Worm (Caenorhabditis elegans) whole organism, young adult: Measurements from ENCODE around the gene W02G9.4.
A peak's percentile ranks its signal among the peaks of the same experiment; 100 is the strongest.

Experiments
- B0336.3 ChIP-seq: fragments of 200-800 bp; sonication (Bioruptor generic); IDR thresholded peaks from 2 replicates; pipeline ENCODE4 v1.3.6; 2022; ENCODE audit warnings: missing genetic modification characterization, missing compliant biosample characterization
- C06A6.2 ChIP-seq: fragments of 200-800 bp; sonication (Bioruptor generic); conservative IDR thresholded peaks from 2 replicates; pipeline ENCODE4 v1.3.6; 2022; ENCODE audit warnings: missing genetic modification characterization, missing compliant biosample characterization
- F10E7.11 ChIP-seq: sonication (generic microtip); optimal IDR thresholded peaks from 2 replicates; lab custom pipeline; 2017; ENCODE audit warnings: mild to moderate bottlenecking, missing genetic modification characterization, moderate library complexity, missing compliant biosample characterization
- F23B12.7 ChIP-seq: sonication (generic microtip); optimal IDR thresholded peaks from 2 replicates; lab custom pipeline; 2017; ENCODE audit warnings: missing genetic modification characterization, mild to moderate bottlenecking, missing compliant biosample characterization, antibody characterized with exemption, moderate library complexity; ENCODE audit not compliant: insufficient read depth
- F37B4.10 ChIP-seq: fragments of 200-800 bp; sonication (Bioruptor generic); IDR thresholded peaks from 2 replicates; pipeline ENCODE4 v1.3.6; 2022; ENCODE audit warnings: missing genetic modification characterization, missing compliant biosample characterization
- F49E8.2 ChIP-seq: sonication (generic microtip); optimal IDR thresholded peaks from 3 replicates; lab custom pipeline; 2017; ENCODE audit warnings: missing genetic modification characterization, mild to moderate bottlenecking, missing compliant biosample characterization, antibody characterized with exemption, moderate library complexity; ENCODE audit not compliant: insufficient read depth
- K12H6.12 ChIP-seq: fragments of 200-800 bp; sonication (Bioruptor generic); optimal IDR thresholded peaks from 2 replicates; lab custom pipeline; 2018; ENCODE audit warnings: mild to moderate bottlenecking, missing genetic modification characterization, missing compliant biosample characterization
- T07F8.4 ChIP-seq: sonication (generic microtip); optimal IDR thresholded peaks from 2 replicates; lab custom pipeline; 2016; ENCODE audit warnings: mild to moderate bottlenecking, missing genetic modification characterization, moderate library complexity, missing compliant biosample characterization
- Y53F4B.3 ChIP-seq: fragments of 200-800 bp; sonication (Bioruptor generic); IDR thresholded peaks from 2 replicates; pipeline ENCODE4 v1.3.6; 2022; ENCODE audit warnings: missing genetic modification reagents, missing genetic modification characterization, missing compliant biosample characterization
- Y79H2A.3 ChIP-seq: fragments of 200-800 bp; sonication (Bioruptor generic); conservative IDR thresholded peaks from 2 replicates; pipeline ENCODE4 v1.3.6; 2022; ENCODE audit warnings: missing genetic modification reagents, missing genetic modification characterization, missing compliant biosample characterization
- ZK185.1 ChIP-seq: sonication (generic microtip); optimal IDR thresholded peaks from 2 replicates; lab custom pipeline; 2016; ENCODE audit warnings: mild to moderate bottlenecking, missing genetic modification characterization, missing compliant biosample characterization; ENCODE audit not compliant: poor library complexity, severe bottlenecking
- aptf-3 ChIP-seq: fragments of 200-800 bp; sonication (Bioruptor generic); IDR thresholded peaks from 2 replicates; pipeline ENCODE4 v1.3.6; 2022; ENCODE audit warnings: missing genetic modification characterization, missing compliant biosample characterization
- atf-7 ChIP-seq: sonication (generic microtip); optimal IDR thresholded peaks from 2 replicates; lab custom pipeline; 2017; ENCODE audit warnings: mild to moderate bottlenecking, missing genetic modification characterization, missing compliant biosample characterization
- cebp-2 ChIP-seq: fragments of 200-800 bp; sonication (Bioruptor generic); IDR thresholded peaks from 2 replicates; pipeline ENCODE4 v1.3.6; 2022; ENCODE audit warnings: missing genetic modification characterization, missing compliant biosample characterization
- ceh-58 ChIP-seq: fragments of 200-800 bp; sonication (Bioruptor generic); IDR thresholded peaks from 2 replicates; pipeline ENCODE4 v1.3.6; 2022; ENCODE audit warnings: missing genetic modification characterization, missing compliant biosample characterization
- dpff-1 ChIP-seq: sonication (generic microtip); optimal IDR thresholded peaks from 2 replicates; lab custom pipeline; 2017; ENCODE audit warnings: mild to moderate bottlenecking, missing genetic modification characterization, missing compliant biosample characterization
- efl-1 ChIP-seq: fragments of 150-350 bp; optimal IDR thresholded peaks from 2 replicates; lab custom pipeline; 2014; ENCODE audit warnings: missing biosample characterization, missing genetic modification reagents, missing genetic modification characterization
- egrh-3 ChIP-seq: fragments of 200-800 bp; sonication (Bioruptor generic); IDR thresholded peaks from 2 replicates; pipeline ENCODE4 v1.3.6; 2022; ENCODE audit warnings: missing genetic modification reagents, missing genetic modification characterization, missing compliant biosample characterization
- lag-1 ChIP-seq: fragments of 200-800 bp; sonication (Bioruptor generic); IDR thresholded peaks from 2 replicates; pipeline ENCODE4 v1.3.6; 2022; ENCODE audit warnings: missing genetic modification reagents, missing genetic modification characterization, missing compliant biosample characterization
- lir-1 ChIP-seq: fragments of 200-800 bp; sonication (Bioruptor generic); conservative IDR thresholded peaks from 2 replicates; pipeline ENCODE4 v1.3.6; 2022; ENCODE audit warnings: missing genetic modification reagents, missing genetic modification characterization, missing compliant biosample characterization
- madf-6 ChIP-seq: fragments of 200-800 bp; sonication (Bioruptor generic); IDR thresholded peaks from 2 replicates; pipeline ENCODE4 v1.3.6; 2022; ENCODE audit warnings: missing genetic modification reagents, missing genetic modification characterization, missing compliant biosample characterization
- mes-4 ChIP-seq: sonication (generic microtip); optimal IDR thresholded peaks from 2 replicates; lab custom pipeline; 2016; ENCODE audit warnings: missing genotype, missing genetic modification characterization, missing compliant biosample characterization
- nfya-1 ChIP-seq: sonication (generic microtip); optimal IDR thresholded peaks from 2 replicates; lab custom pipeline; 2017; ENCODE audit warnings: antibody characterized with exemption, missing compliant biosample characterization, missing genetic modification characterization, borderline replicate concordance; ENCODE audit not compliant: insufficient read depth
- nfya-2 ChIP-seq: fragments of 200-800 bp; sonication (Bioruptor generic); IDR thresholded peaks from 2 replicates; pipeline ENCODE4 v1.3.6; 2022; ENCODE audit warnings: missing genetic modification reagents, missing genetic modification characterization, missing compliant biosample characterization
- nfyb-1 ChIP-seq: fragments of 200-800 bp; sonication (Bioruptor generic); IDR thresholded peaks from 2 replicates; pipeline ENCODE4 v1.3.6; 2022; ENCODE audit warnings: missing genetic modification reagents, missing genetic modification characterization, missing compliant biosample characterization
- nhr-179 ChIP-seq: sonication (generic microtip); optimal IDR thresholded peaks from 2 replicates; lab custom pipeline; 2016; ENCODE audit warnings: mild to moderate bottlenecking, missing genetic modification characterization, missing compliant biosample characterization
- nhr-80 ChIP-seq: sonication (generic microtip); optimal IDR thresholded peaks from 2 replicates; lab custom pipeline; 2016; ENCODE audit warnings: missing genetic modification characterization, missing compliant biosample characterization
- pha-4 ChIP-seq: fragments of 150-350 bp; sonication (generic microtip); optimal IDR thresholded peaks from 2 replicates; lab custom pipeline; 2014; ENCODE audit warnings: missing biosample characterization, missing genetic modification reagents, missing genetic modification characterization
- repo-1 ChIP-seq: sonication (generic microtip); optimal IDR thresholded peaks from 2 replicates; lab custom pipeline; 2017; ENCODE audit warnings: mild to moderate bottlenecking, missing genetic modification characterization, missing compliant biosample characterization
- sea-2 ChIP-seq: fragments of 200-800 bp; sonication (Bioruptor generic); IDR thresholded peaks from 2 replicates; pipeline ENCODE4 v1.3.6; 2022; ENCODE audit warnings: missing genetic modification characterization, missing compliant biosample characterization
- snpc-1.1 ChIP-seq: sonication (generic microtip); optimal IDR thresholded peaks from 2 replicates; lab custom pipeline; 2017; ENCODE audit warnings: missing genetic modification characterization, mild to moderate bottlenecking, missing compliant biosample characterization, antibody characterized with exemption, moderate library complexity, missing genotype, missing genetic modification reagents; ENCODE audit not compliant: insufficient read depth
- snpc-1.3 ChIP-seq: sonication (generic microtip); optimal IDR thresholded peaks from 2 replicates; lab custom pipeline; 2017; ENCODE audit warnings: missing genetic modification characterization, mild to moderate bottlenecking, missing compliant biosample characterization, antibody characterized with exemption, moderate library complexity, missing genotype, missing genetic modification reagents; ENCODE audit not compliant: insufficient read depth
- tbp1 ChIP-seq: fragments of 200-800 bp; sonication (Bioruptor generic); optimal IDR thresholded peaks from 2 replicates; lab custom pipeline; 2018; ENCODE audit warnings: mild to moderate bottlenecking, missing genetic modification characterization, missing compliant biosample characterization
- unc-130 ChIP-seq: sonication (generic microtip); optimal IDR thresholded peaks from 2 replicates; lab custom pipeline; 2016; ENCODE audit warnings: missing genetic modification reagents, missing genetic modification characterization, missing compliant biosample characterization
- xnd-1 ChIP-seq: sonication (generic microtip); optimal IDR thresholded peaks from 2 replicates; lab custom pipeline; 2016; ENCODE audit warnings: missing genotype, missing genetic modification reagents, missing genetic modification characterization, missing compliant biosample characterization
- ztf-25 ChIP-seq: fragments of 200-800 bp; sonication (Bioruptor generic); IDR thresholded peaks from 2 replicates; pipeline ENCODE4 v1.3.6; 2022; ENCODE audit warnings: missing genetic modification reagents, missing genetic modification characterization, missing compliant biosample characterization
- ztf-28 ChIP-seq: fragments of 200-800 bp; sonication (Bioruptor generic); IDR thresholded peaks from 2 replicates; pipeline ENCODE4 v1.3.6; 2022; ENCODE audit warnings: missing genetic modification reagents, missing genetic modification characterization, missing compliant biosample characterization
- ztf-6 ChIP-seq: fragments of 200-800 bp; sonication (Bioruptor generic); IDR thresholded peaks from 2 replicates; pipeline ENCODE4 v1.3.6; 2022; ENCODE audit warnings: missing genetic modification reagents, missing genetic modification characterization, missing compliant biosample characterization

Gene W02G9.4

DNA sequence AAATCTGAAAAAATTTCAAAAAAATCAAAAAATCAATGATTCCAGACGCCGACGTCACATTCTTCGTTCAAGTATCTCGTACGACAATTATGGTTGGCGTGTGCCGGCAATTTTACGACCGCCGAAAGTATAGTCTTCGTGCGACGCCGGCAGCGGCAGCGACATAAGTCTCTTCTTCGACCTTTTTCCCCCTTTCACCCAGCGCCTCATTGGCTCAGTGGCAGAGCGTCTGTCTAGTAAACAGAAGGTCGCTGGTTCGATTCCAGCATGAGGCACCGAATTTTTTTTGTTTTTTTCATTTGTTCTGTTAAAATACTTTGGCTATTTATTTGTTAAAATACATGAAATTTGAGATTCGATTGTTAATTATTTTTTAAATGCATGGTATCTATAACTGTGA lies 7.1 kb downstream of the W02G9.4 start (continued):
- TF ChIP-seq efl-1 (GFP tag; lab: Kevin White, UChicago) (no peak), ceh-58 (no peak), T07F8.4 (tag; lab: Kevin White, UChicago) (peak; percentile 57), ztf-25 (peak; percentile 20; the same call in 1 of the 2 replicates), snpc-1.3 (tag; lab: Kevin White, UChicago) (peak; percentile 68), dpff-1 (tag; lab: Kevin White, UChicago) (no peak), F49E8.2 (tag; lab: Kevin White, UChicago) (peak; percentile 65), nhr-80 (tag; lab: Kevin White, UChicago) (peak; percentile 14), ztf-28 (no peak), F37B4.10 (GFP tag; lab: Robert Waterston, UW) (no peak), xnd-1 (tag; lab: Kevin White, UChicago) (no peak), snpc-1.1 (tag; lab: Kevin White, UChicago) (peak; percentile 53), pha-4 (tag; lab: Kevin White, UChicago) (no peak), repo-1 (peak; percentile 3), cebp-2 (GFP tag; lab: Robert Waterston, UW) (no peak), aptf-3 (GFP tag; lab: Robert Waterston, UW) (no peak), F23B12.7 (tag; lab: Kevin White, UChicago) (peak; percentile 35), egrh-3 (GFP tag; lab: Robert Waterston, UW) (peak; percentile 55), tbp1 (peak; percentile 94), mes-4 (tag; lab: Kevin White, UChicago) (no peak), lir-1 (GFP tag; lab: Robert Waterston, UW) (no peak), unc-130 (GFP tag; lab: Kevin White, UChicago) (peak; percentile 29), lag-1 (GFP tag; lab: Robert Waterston, UW) (no peak), nfya-1 (tag; lab: Kevin White, UChicago) (no peak), madf-6 (GFP tag; lab: Robert Waterston, UW) (peak; percentile 60; the same call in 1 of the 2 replicates), ztf-6 (no peak), Y79H2A.3 (0 out of 2 replicates have a peak, but pooled peaks have one; percentile 13), K12H6.12 (no peak), nhr-179 (tag; lab: Kevin White, UChicago) (no peak), C06A6.2 (GFP tag; lab: Robert Waterston, UW) (no peak), ZK185.1 (no peak), Y53F4B.3 (no peak), sea-2 (GFP tag; lab: Robert Waterston, UW) (no peak), B0336.3 (GFP tag; lab: Robert Waterston, UW) (peak; percentile 52; the same call in 1 of the 2 replicates)

DNA sequence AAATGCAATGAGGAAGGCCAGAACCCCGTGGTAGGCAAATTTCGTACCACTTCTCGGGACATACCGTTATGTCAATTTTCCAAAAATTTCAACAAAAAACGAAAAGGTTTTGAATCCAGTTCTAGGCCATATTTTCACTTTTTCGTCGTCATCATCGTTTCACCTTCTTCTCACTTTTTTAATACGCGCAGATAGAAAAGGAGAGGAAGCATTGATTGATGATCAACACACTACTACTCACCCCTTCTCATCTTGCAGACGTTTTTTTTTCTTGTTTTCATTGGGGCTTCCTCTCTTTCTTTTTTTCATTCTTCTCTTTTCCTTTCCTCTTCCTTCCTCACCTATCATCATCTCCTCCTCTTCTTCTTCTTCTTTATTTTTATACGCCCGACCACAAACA lies 9.0 kb downstream of the W02G9.4 start:
- TF ChIP-seq nfya-2 (GFP tag; lab: Robert Waterston, UW) (no peak), F10E7.11 (tag; lab: Kevin White, UChicago) (no peak), nfyb-1 (GFP tag; lab: Robert Waterston, UW) (0 out of 2 replicates have a peak, but pooled peaks have one; percentile 6), atf-7 (tag; lab: Kevin White, UChicago) (no peak), sea-2 (GFP tag; lab: Robert Waterston, UW) (no peak)
- TF ChIP-seq, all 124 proteins: peak for 1
